Fruit fly (Drosophila melanogaster): ENCODE data around the gene Vha100-1.

Vha100-1 gene

DNA sequence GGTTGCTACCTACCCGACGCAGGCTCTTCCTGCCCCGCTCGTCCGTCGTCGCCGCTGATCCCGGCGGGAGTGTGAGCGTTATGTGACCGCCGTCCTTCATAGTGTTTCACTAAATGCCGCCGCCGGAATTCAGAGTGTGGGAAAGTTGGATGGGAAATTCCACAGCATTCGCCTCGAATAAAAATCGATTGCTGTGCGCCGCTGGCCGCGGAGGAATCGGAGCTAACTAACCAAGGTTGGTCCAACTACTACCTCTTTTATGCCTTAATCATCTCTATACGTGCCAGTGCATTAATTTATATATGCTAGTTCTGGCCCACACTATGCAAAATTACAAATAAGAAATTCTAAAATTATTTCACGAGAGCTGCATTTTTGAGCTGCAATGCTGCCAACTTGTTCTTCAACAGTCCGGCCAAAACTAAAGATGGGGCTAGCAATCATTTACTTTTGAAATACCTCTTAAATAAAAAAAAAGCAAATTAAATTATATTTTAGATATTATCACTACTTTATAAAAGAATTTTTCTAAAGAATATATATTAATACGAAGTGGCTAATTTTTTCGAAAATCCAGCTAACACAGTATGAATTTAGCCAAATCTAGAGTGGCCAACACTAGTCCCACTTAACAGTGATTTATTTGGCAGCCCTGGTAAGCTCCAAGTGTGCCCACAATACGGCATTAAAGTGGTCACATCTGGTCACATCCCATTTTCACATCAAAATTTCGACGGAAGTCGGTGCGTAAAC is 18.4 kb upstream of the Vha100-1 start, which contains the start of the genes alpha-Man-Ib and Pdhb (continued):
- no peak for TF ChIP-seq CkIIα-i1 (GFP tag; IDR thresholded peaks at IDR 0.05)
- TF ChIP-seq CG9215 (GFP tag; IDR thresholded peaks at IDR 0.05) = peak; percentile 85
- peak; percentile 90 for TF ChIP-seq CG2712 (tag; optimal IDR thresholded peaks at IDR 0.05)
- TF ChIP-seq Stat92E (GFP tag; optimal IDR thresholded peaks at IDR 0.05) = peak in 1 of 3 experiments; percentile 11
- TF ChIP-seq Dp (GFP tag; optimal IDR thresholded peaks at IDR 0.05) = peak; percentile 31
- peak; percentile 80 for TF ChIP-seq CG18599 (GFP tag; optimal IDR thresholded peaks at IDR 0.05)
- no peak for TF ChIP-seq crc (GFP tag; optimal IDR thresholded peaks at IDR 0.05)
- peak; percentile 50 for TF ChIP-seq Adf1 (GFP tag; IDR thresholded peaks at IDR 0.05)
- peak; percentile 83; the same call in 1 of the 2 replicates for TF ChIP-seq sob (GFP tag; IDR thresholded peaks at IDR 0.05)
- TF ChIP-seq CG13296 (GFP tag; optimal IDR thresholded peaks at IDR 0.05) = peak; percentile 50
- peak; percentile 48 for TF ChIP-seq salm (tag; optimal IDR thresholded peaks at IDR 0.05)
- no peak for TF ChIP-seq nerfin-2 (GFP tag; IDR thresholded peaks at IDR 0.05; ENCODE audit: partially characterized antibody)
- TF ChIP-seq CG34224 (GFP tag; IDR thresholded peaks at IDR 0.05; ENCODE audit: partially characterized antibody) = no peak
- peak; percentile 19 for TF ChIP-seq NC2β (GFP tag; optimal IDR thresholded peaks at IDR 0.05)
- TF ChIP-seq corto (GFP tag; optimal IDR thresholded peaks at IDR 0.05) = no peak
- no peak for TF ChIP-seq mirr (GFP tag; optimal IDR thresholded peaks at IDR 0.05)
- TF ChIP-seq croc (GFP tag; conservative IDR thresholded peaks at IDR 0.05) = peak; percentile 67
- no peak for TF ChIP-seq ERR (GFP tag; optimal IDR thresholded peaks at IDR 0.05)
- no peak for TF ChIP-seq yki (optimal IDR thresholded peaks at IDR 0.05)
- peak; percentile 71 for TF ChIP-seq CG8765 (GFP tag; IDR thresholded peaks at IDR 0.05)
- peak; percentile 68 for TF ChIP-seq CG30431 (GFP tag; optimal IDR thresholded peaks at IDR 0.05)
- no peak for TF ChIP-seq CG10147 (GFP tag; optimal IDR thresholded peaks at IDR 0.05)
- peak; percentile 15 for TF ChIP-seq CG10462 (GFP tag; optimal IDR thresholded peaks at IDR 0.05)
- TF ChIP-seq Vsx1 (GFP tag; optimal IDR thresholded peaks at IDR 0.05) = no peak
- peak; percentile 63 for TF ChIP-seq HLH54F (GFP tag; optimal IDR thresholded peaks at IDR 0.05)
- TF ChIP-seq dmrt11E (tag; optimal IDR thresholded peaks at IDR 0.05) = peak; percentile 78
- TF ChIP-seq CG10209 (GFP tag; optimal IDR thresholded peaks at IDR 0.05) = peak; percentile 80
- TF ChIP-seq CG7987 (GFP tag; optimal IDR thresholded peaks at IDR 0.05) = peak; percentile 17
- TF ChIP-seq Sry-β (GFP tag; optimal IDR thresholded peaks at IDR 0.05) = peak; percentile 94
- TF ChIP-seq Hr51 (GFP tag; optimal IDR thresholded peaks at IDR 0.05) = peak in 1 of 2 experiments; percentile 60
- peak; percentile 60 for TF ChIP-seq cato (GFP tag; optimal IDR thresholded peaks at IDR 0.05; ENCODE audit: borderline replicate concordance)
- no peak; the same call in 1 of the 2 replicates for TF ChIP-seq inv (GFP tag; IDR thresholded peaks at IDR 0.05; ENCODE audit: partially characterized antibody)
- TF ChIP-seq ato (GFP tag; IDR thresholded peaks at IDR 0.05; ENCODE audit: partially characterized antibody) = no peak
- TF ChIP-seq CG8359 (GFP tag; optimal IDR thresholded peaks at IDR 0.05; ENCODE audit: borderline replicate concordance) = no peak
- TF ChIP-seq CG4404 (GFP tag; IDR thresholded peaks at IDR 0.05) = peak; percentile 83
- TF ChIP-seq bbx (GFP tag; IDR thresholded peaks at IDR 0.05; ENCODE audit: partially characterized antibody) = no peak
- peak; percentile 79 for TF ChIP-seq esg (GFP tag; conservative IDR thresholded peaks at IDR 0.05)
- peak; percentile 81 for TF ChIP-seq CG15696 (tag; optimal IDR thresholded peaks at IDR 0.05)
- peak; percentile 56; the same call in 2 of the 3 replicates for TF ChIP-seq Optix (GFP tag; IDR thresholded peaks at IDR 0.05)
- peak; percentile 92 for TF ChIP-seq CG12659 (GFP tag; optimal IDR thresholded peaks at IDR 0.05)
- TF ChIP-seq ken (GFP tag; IDR thresholded peaks at IDR 0.05) = peak; percentile 77
- no peak for TF ChIP-seq Neu2 (GFP tag; optimal IDR thresholded peaks at IDR 0.05; ENCODE audit: borderline replicate concordance)
- peak; percentile 49 for TF ChIP-seq bab2 (GFP tag; optimal IDR thresholded peaks at IDR 0.05)
- TF ChIP-seq GATAe (GFP tag; conservative IDR thresholded peaks at IDR 0.05) = peak; percentile 38; the same call in 1 of the 2 replicates
- peak; percentile 88 for TF ChIP-seq pzg (GFP tag; optimal IDR thresholded peaks at IDR 0.05)
- peak; percentile 97 for TF ChIP-seq CG3995 (GFP tag; optimal IDR thresholded peaks at IDR 0.05)
- peak; percentile 63 for TF ChIP-seq stwl (tag; optimal IDR thresholded peaks at IDR 0.05)
